Fruit fly (Drosophila melanogaster) Kc167 (cell line): ENCODE results near the gene Pdss2.

Source experiments
- Myc ChIP-seq: fragments of >200 bp; optimal IDR thresholded peaks from 2 replicates; lab custom pipeline; 2017; ENCODE audit warnings: missing external identifiers
- Sin3A ChIP-seq: fragments of >200 bp; optimal IDR thresholded peaks from 2 replicates; lab custom pipeline; 2018; ENCODE audit warnings: missing external identifiers
- h ChIP-seq: fragments of >200 bp; optimal IDR thresholded peaks from 3 replicates; lab custom pipeline; 2018; ENCODE audit warnings: missing external identifiers
- insv ChIP-seq: fragments of >200 bp; optimal IDR thresholded peaks from 3 replicates; lab custom pipeline; 2018; ENCODE audit warnings: missing external identifiers
- psq ChIP-seq: fragments of >200 bp; optimal IDR thresholded peaks from 2 replicates; lab custom pipeline; 2017; ENCODE audit warnings: missing external identifiers
- ttk ChIP-seq: sonication (Bioruptor generic); optimal IDR thresholded peaks from 2 replicates; lab custom pipeline; 2017; ENCODE audit warnings: missing external identifiers

Gene Pdss2

DNA sequence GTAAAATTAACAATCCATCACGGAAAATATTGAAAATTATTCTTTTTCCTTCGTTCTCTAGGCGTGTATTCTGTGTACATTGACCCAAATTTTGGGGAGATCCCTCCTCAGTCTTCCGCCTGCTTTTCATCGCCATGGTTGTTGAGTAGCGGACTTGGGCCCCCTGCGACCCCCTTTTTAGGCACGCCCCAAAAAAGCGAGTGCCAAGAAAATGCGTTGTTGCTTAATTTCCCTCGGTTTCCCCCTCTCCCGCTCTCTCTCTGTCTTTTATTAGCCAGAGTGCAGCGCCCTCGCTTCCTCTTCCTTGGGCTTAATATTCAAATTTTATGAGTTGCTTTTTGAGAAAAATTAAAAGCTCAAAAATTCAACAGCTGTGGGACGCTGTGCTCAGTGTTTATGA, 13.1 kb downstream of the Pdss2 start:
- TF ChIP-seq insv (lab: Kevin White, UChicago) (no peak), Sin3A (lab: Kevin White, UChicago) (no peak), h (lab: Kevin White, UChicago) (no peak), Myc (no peak), psq (lab: Kevin White, UChicago) (no peak), ttk (lab: Kevin White, UChicago) (no peak)

DNA sequence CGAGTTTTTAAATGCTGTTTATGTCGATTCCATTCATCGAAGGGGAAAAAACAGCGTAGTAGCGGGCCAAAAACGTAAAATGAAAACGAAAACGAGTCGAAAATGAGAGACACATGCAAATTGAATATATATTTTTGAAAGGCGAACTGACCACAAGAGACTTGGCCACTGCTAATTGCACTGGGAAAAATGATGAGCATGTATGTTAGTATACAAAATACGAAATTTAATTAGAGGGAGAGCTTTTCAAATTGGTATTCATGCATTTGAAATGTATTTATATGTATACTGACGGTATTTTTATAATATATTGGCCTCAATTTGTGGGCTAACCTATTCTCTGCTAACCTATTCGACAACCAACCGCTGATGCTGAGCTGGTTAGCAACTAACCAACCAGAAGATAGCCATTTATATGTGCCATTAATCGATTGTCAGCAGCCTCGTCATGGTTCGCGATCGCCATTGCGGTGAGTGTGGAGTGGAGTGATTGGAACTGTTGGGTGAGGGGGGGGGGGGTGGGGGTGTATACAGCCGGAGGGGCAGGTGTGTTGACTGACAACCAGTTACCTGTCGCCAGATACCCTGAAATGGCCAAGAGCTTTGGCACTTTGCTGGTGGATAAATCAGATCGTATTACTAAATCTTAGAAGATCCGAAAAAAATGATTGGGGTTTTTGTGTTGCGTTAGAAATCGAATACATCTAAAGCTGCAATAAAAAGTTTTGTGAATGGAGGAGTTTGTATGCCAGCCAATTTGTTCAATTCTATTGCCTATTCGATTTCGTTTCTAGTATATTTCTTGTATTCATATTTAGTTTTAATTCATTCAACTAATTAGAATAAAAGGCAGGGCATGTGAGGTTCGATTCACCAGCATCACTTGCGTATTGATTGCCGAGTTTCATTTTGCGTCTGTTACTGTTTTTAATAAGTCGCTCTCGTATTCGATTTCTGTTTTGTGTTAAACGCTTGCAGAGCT, 14.5 kb downstream of the Pdss2 start:
- TF ChIP-seq psq (lab: Kevin White, UChicago) (no peak), h (lab: Kevin White, UChicago) (no peak), Sin3A (lab: Kevin White, UChicago) (no peak), Myc (no peak), insv (lab: Kevin White, UChicago) (no peak), ttk (lab: Kevin White, UChicago) (no peak)

DNA sequence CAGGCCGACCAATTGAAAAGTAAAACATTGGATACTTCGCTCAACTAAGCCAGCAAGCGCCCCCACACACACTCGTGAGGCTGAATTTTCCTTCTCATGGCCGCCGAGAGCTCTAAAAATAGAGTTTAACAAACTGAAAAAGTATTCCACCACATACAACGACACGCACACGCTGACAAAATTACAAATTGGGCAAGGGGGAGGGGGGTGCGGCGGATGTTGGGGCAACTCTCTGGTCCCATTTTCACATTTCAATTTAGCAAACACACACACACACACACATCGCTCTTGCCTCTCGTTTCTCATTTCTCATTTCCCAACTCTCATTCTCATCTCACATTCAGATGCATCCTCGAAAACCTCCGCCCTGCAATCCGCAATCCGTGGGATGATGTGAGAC, 15.7 kb downstream of the Pdss2 start:
- TF ChIP-seq Sin3A (lab: Kevin White, UChicago) (no peak), h (lab: Kevin White, UChicago) (no peak), insv (lab: Kevin White, UChicago) (no peak), Myc (no peak), ttk (lab: Kevin White, UChicago) (no peak), psq (lab: Kevin White, UChicago) (no peak)

DNA sequence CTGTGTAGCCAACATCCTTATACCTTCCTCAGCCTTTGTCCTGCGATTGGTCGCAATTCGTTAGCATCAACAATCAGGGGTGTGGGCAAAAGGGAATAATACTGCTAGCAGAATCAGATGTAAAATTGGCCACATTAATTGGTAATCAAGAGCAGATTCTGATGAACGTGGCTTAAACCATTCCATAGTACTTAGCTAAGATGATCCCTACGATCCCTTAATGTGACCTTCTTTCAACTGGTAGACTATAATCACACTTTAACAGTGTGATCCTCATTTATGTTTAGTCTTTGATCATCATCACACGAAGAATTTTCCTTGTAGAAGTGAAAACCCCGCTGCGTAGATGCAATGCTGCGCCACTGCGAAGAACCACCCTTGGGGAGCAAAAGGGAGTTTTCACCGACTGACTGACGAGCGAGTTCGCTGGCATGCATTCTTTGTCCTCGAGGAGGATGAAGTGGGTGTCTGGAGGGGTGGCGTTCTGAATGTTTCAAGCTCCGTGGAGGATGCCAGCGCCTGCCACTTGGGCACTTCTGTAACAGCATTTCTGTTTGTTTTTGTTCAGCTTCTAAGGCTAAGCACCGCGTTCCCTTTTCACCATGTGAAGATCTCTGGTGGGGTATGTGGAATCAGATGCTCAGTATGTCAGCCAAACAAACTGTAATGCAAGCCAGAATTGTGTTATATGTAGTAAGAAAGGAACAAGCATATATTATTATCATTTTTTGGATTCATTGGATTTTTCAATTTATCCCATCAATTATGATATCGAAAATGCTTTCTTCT, 16.4 kb downstream of the Pdss2 start:
- TF ChIP-seq Myc (no peak), psq (lab: Kevin White, UChicago) (no peak), Sin3A (lab: Kevin White, UChicago) (no peak), h (lab: Kevin White, UChicago) (no peak)

DNA sequence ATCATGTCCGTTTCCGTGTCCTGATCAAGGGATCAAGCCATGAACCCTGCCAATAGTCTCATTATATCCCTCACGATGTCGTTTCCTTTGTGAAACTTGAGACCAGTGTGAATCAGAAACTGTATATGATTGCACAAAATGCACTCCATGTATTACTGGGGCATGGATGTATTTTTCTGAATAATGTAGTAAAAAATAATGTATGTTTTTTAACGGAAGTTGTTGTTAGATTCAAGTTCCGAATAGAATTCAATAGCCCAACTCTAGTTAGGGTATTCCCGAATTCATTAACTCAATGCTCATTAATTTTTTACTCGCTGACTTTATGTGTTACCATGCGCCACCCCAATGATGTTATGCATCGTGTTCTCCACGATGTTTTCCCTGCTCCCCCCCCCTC, 17.0 kb downstream of the Pdss2 start:
- TF ChIP-seq h (lab: Kevin White, UChicago) (no peak), Sin3A (lab: Kevin White, UChicago) (no peak), insv (lab: Kevin White, UChicago) (no peak)

DNA sequence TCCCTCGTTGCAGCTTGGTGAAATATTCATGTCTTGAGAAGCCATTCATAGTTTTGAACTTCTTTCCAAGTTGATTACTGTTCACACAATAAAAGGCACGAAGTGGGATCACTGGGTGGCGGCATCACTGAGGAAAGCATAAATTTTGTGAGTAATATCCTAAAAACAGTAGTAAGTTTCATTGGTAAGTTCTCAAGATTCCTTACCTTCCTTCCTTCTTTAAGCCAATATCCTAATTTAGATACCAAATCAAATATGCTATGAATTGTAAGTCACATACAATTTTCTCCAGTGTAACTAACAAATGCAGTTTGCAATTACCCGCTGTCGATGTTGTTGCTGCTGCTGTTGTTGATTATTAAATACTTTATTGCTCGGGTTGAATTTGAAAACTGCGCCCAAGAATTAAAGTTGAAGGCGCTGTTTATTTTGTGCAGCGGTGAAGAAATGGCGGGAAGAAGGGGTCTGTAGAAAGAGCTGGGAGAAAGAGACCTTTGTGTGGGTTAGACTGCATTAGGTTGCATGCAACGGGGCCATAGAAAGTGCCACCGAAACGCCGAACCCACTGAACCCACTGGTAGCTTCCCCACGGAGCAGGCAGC, 18.5 kb downstream of the Pdss2 start:
- no peak for TF ChIP-seq insv (lab: Kevin White, UChicago)
- TF ChIP-seq Myc, result no peak
- no peak for TF ChIP-seq Sin3A (lab: Kevin White, UChicago)
- TF ChIP-seq ttk (lab: Kevin White, UChicago), result no peak
- TF ChIP-seq h (lab: Kevin White, UChicago), result no peak
- TF ChIP-seq psq (lab: Kevin White, UChicago), result no peak

DNA sequence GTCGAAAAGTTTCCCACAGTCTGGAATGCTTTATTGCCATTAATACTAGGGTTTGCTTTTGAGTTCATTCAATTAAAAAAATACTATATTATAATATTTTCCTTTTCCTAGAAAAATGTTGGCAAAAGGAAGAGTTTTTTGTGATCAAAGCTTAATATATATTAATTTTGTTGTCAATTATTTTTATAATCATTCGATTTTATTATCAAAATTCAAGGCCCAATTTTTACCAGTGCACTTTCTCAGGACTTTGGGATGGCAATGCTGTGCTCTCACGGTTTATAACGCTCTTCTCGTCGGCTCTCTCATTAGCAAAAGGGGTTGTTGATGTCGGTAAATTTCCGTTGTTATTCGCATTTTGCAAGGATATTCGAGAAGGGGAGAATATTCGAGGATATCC, 19.3 kb downstream of the Pdss2 start:
- TF ChIP-seq Sin3A (lab: Kevin White, UChicago) (no peak), h (lab: Kevin White, UChicago) (no peak), insv (lab: Kevin White, UChicago) (no peak), ttk (lab: Kevin White, UChicago) (no peak)

DNA sequence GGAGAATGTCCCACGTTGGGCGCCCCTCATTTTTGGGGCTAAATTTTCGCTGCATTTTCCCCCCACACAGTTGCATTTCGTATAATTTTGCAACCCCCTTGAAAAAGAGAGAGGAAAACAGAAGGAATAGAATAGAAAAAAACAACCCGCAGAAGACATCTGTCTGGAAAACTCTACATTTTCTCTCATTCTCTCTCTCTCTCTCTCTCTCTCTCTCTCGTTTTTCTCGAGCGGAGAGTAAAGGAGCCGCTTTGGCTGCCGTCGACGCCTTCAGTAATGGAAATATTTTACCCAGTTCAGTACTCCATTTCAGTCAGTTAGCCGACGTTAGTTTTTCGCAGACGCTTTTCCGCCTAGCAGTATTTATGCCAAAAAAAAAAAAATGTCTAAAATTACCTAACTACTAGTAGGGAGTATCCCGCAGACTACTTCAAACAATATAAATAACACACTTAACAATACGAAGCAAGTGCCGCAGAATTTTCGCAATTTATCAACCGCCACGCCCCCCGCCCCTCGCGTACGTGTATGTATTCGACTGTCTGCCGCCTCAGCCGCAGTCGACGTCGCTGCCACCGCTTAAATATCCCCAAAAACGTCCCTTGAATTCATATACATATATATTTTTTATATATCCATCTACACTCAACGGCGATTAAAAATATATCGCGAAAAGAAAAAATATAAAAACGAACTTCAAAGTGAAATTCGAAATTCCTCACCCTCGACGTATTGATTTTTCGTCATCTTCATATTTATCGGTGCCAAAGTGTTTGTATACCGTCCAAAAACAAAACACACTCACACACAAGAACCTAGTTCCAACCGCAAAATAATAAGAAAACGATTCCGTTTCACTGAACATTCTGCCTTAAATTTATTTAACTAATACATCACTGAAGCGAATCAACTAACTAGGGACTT, 20.3 kb downstream of the Pdss2 start:
- TF ChIP-seq psq (lab: Kevin White, UChicago) (no peak), insv (lab: Kevin White, UChicago) (no peak), Myc (no peak), Sin3A (lab: Kevin White, UChicago) (no peak), h (lab: Kevin White, UChicago) (no peak), ttk (lab: Kevin White, UChicago) (no peak)

DNA sequence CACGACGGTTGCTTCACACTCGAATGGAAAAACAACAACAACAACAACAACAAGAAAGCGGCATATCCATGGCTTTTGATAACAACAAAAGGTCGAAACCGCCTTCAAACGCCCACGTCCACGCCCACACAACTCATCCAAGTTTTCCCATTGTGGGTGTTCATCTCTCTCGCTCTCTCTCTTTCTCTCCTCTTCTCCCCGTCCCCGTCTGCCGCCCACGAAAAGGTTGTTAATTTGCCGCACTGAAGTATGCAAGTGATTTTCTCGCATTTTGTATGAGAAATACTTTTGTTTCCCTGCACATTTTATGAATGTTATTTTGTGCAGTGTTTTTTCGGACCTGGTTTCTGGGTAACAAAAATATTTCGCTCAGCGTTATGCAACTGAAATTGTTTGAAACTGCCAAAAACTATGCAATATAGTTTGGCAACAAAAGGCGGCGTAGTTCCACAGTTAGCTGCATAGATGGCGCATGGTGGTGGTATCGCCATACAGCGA, 21.8 kb downstream of the Pdss2 start:
- TF ChIP-seq psq (lab: Kevin White, UChicago) (no peak), ttk (lab: Kevin White, UChicago) (no peak), insv (lab: Kevin White, UChicago) (no peak), Sin3A (lab: Kevin White, UChicago) (no peak), h (lab: Kevin White, UChicago) (no peak), Myc (no peak)

DNA sequence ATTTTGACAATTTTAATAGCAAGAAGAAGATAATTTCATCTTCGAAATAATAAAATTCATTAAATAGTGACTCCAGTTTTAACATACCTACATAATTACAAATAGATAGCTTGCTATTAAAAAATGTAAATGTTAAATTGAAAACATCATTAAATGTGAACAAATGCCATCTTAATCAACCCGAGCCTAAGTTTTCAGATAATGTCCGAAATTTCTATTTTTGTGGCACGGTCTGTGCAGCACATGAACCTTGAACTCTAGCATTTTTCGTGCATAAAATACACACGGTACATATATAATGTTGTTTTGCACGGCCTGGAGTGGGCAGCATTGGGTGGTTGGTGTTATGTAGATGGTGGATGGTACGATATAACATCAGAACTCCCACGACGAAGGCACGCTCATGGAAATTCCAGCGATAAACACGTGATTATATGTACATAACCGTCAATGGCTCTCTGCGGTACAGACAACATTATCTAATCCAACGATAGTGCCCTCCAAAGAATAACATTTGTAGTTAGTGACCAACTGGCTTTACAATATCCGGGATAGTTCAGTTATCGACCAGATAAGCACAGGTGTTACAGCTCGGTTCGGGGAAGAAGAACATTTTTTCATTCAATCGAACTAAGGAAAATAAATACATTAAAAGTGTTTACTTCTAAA, 22.5 kb downstream of the Pdss2 start:
- TF ChIP-seq psq (lab: Kevin White, UChicago), result no peak
- no peak for TF ChIP-seq ttk (lab: Kevin White, UChicago)
- no peak for TF ChIP-seq Sin3A (lab: Kevin White, UChicago)
- TF ChIP-seq h (lab: Kevin White, UChicago), result no peak
- no peak for TF ChIP-seq Myc
- no peak for TF ChIP-seq insv (lab: Kevin White, UChicago)
